Worm (Caenorhabditis elegans): Measurements from ENCODE around the gene his-35.

DNA sequence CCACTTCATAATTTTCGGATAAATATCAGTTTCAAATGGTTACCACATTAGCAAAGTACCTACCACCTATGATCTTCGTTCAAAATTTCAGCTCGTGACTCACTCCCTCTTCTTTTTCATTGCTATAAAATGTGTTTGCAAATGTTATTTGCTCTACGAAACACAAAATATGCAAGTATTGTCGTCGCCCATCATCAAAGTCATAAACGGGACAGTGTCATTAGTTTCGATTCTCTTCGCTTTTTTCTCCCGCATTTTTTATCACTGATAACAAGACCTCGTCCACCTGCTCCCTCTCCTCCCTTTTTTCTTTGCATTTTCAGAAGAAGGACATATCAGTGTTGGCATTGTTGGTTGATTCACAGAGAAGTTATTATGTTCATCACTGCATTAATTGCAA, 18.6 kb downstream of the his-35 start, which contains the start of gene C50F4.1:
- TF ChIP-seq him-1 (tag; optimal IDR thresholded peaks at IDR 0.05) = no peak
- no peak for TF ChIP-seq dao-5 (tag; optimal IDR thresholded peaks at IDR 0.05)
- no peak for TF ChIP-seq W03F9.2 (tag; optimal IDR thresholded peaks at IDR 0.05)

All from whole organism, L4/young adult.